Worm (Caenorhabditis elegans) whole organism, L4 larva: ENCODE data around the gene B0454.6.
A peak's percentile ranks its signal among the peaks of the same experiment; 100 is the strongest.
"Not testable (repeated sequence)": the region's sequence is repeated elsewhere in the genome, so short reads cannot be mapped to it uniquely, and the experiment has no call there.

Source experiments
- F10B5.3 ChIP-seq: sonication (generic microtip); optimal IDR thresholded peaks from 2 replicates; lab custom pipeline; 2016; ENCODE audit warnings: mild to moderate bottlenecking, missing genetic modification characterization, missing compliant biosample characterization
- F37D6.2 ChIP-seq: sonication (generic microtip); optimal IDR thresholded peaks from 2 replicates; lab custom pipeline; 2016; ENCODE audit warnings: mild to moderate bottlenecking, missing genetic modification characterization, missing compliant biosample characterization
- F44E2.7 ChIP-seq: fragments of 200-800 bp; sonication (Bioruptor generic); IDR thresholded peaks from 2 replicates; pipeline ENCODE4 v2.1.2; 2022; ENCODE audit warnings: missing genetic modification characterization, missing compliant biosample characterization
- R02D3.7 ChIP-seq: fragments of 150-350 bp; sonication (generic microtip); optimal IDR thresholded peaks from 3 replicates; lab custom pipeline; 2014; ENCODE audit warnings: missing biosample characterization, missing genetic modification characterization
- T20F7.1 ChIP-seq: fragments of 200-800 bp; sonication (Bioruptor generic); optimal IDR thresholded peaks from 2 replicates; lab custom pipeline; 2018; ENCODE audit warnings: mild to moderate bottlenecking, missing genetic modification characterization, missing compliant biosample characterization
- Y5F2A.4 ChIP-seq: fragments of 200-800 bp; sonication (Bioruptor generic); optimal IDR thresholded peaks from 2 replicates; lab custom pipeline; 2018; ENCODE audit warnings: mild to moderate bottlenecking, missing genetic modification characterization, missing compliant biosample characterization
- ZK546.5 ChIP-seq, 2 experiments: sonication (generic microtip); optimal IDR thresholded peaks; 2 replicates each; lab custom pipeline; 2017; ENCODE audit warnings: missing biosample characterization in 2 of 2, missing genetic modification characterization in 2 of 2
- aha-1 ChIP-seq: fragments of 150-350 bp; peaks from one replicate; lab custom pipeline; 2014; ENCODE audit warnings: missing biosample characterization, missing genetic modification characterization
- ama-1 ChIP-seq: fragments of 150-350 bp; optimal IDR thresholded peaks from 2 replicates; lab custom pipeline; 2014; ENCODE audit warnings: inconsistent platforms, mixed read lengths
- ceh-20 ChIP-seq: fragments of 200-800 bp; sonication (Bioruptor generic); IDR thresholded peaks from 2 replicates; pipeline ENCODE4 v1.3.6; 2022; ENCODE audit warnings: missing genetic modification reagents, missing genetic modification characterization, missing compliant biosample characterization
- ceh-44 ChIP-seq: fragments of 200-800 bp; sonication (Bioruptor generic); IDR thresholded peaks from 2 replicates; pipeline ENCODE4 v1.3.6; 2022; ENCODE audit warnings: missing genetic modification reagents, missing genetic modification characterization, missing compliant biosample characterization
- ctbp-1 ChIP-seq: fragments of 200-800 bp; sonication (Bioruptor generic); IDR thresholded peaks from 2 replicates; pipeline ENCODE4 v1.3.6; 2022; ENCODE audit warnings: missing genetic modification reagents, missing genetic modification characterization, missing compliant biosample characterization
- daf-12 ChIP-seq: fragments of 150-350 bp; optimal IDR thresholded peaks from 2 replicates; lab custom pipeline; 2014; ENCODE audit warnings: missing biosample characterization, missing genetic modification reagents, missing genetic modification characterization
- dmd-8 ChIP-seq: fragments of 200-800 bp; sonication (Bioruptor generic); IDR thresholded peaks from 2 replicates; pipeline ENCODE4 v1.3.6; 2022; ENCODE audit warnings: missing genetic modification characterization, missing compliant biosample characterization
- dpl-1 ChIP-seq: fragments of 150-350 bp; optimal IDR thresholded peaks from 2 replicates; lab custom pipeline; 2014; ENCODE audit warnings: missing biosample characterization, missing genetic modification reagents, missing genetic modification characterization
- gei-8 ChIP-seq: fragments of 200-800 bp; sonication (Bioruptor generic); optimal IDR thresholded peaks from 2 replicates; lab custom pipeline; 2018; ENCODE audit warnings: mild to moderate bottlenecking, missing genetic modification characterization, missing compliant biosample characterization
- hlh-30 ChIP-seq: sonication (generic microtip); optimal IDR thresholded peaks from 2 replicates; lab custom pipeline; 2017; ENCODE audit warnings: antibody characterized with exemption, mild to moderate bottlenecking, missing genetic modification characterization, missing compliant biosample characterization; ENCODE audit not compliant: insufficient read depth
- lim-7 ChIP-seq: fragments of 200-800 bp; sonication (Bioruptor generic); IDR thresholded peaks from 2 replicates; pipeline ENCODE4 v1.3.6; 2022; ENCODE audit warnings: missing genetic modification characterization, missing compliant biosample characterization
- lin-13 ChIP-seq: fragments of 150-350 bp; optimal IDR thresholded peaks from 2 replicates; lab custom pipeline; 2014; ENCODE audit warnings: missing biosample characterization, missing genetic modification reagents, missing genetic modification characterization
- lin-15B ChIP-seq: fragments of 150-350 bp; sonication (generic microtip); optimal IDR thresholded peaks from 3 replicates; lab custom pipeline; 2014; ENCODE audit warnings: missing biosample characterization, missing genetic modification characterization
- lin-38 ChIP-seq: fragments of 200-800 bp; sonication (Bioruptor generic); IDR thresholded peaks from 2 replicates; pipeline ENCODE4 v1.3.6; 2022; ENCODE audit warnings: missing genetic modification reagents, missing genetic modification characterization, missing compliant biosample characterization
- lsy-2 ChIP-seq, 2 experiments: fragments of 150-350 bp in 1 of 2; sonication (generic microtip) in 1 of 2; optimal IDR thresholded peaks; 2 replicates each; lab custom pipeline; 2014 to 2017; ENCODE audit warnings: missing biosample characterization in 2 of 2, missing genetic modification characterization in 2 of 2
- mes-2 ChIP-seq: sonication (generic microtip); optimal IDR thresholded peaks from 2 replicates; lab custom pipeline; 2016; ENCODE audit warnings: missing genotype, mild to moderate bottlenecking, missing genetic modification characterization, missing compliant biosample characterization; ENCODE audit not compliant: poor library complexity, severe bottlenecking
- mxl-2 ChIP-seq: fragments of 200-800 bp; sonication (Bioruptor generic); conservative IDR thresholded peaks from 2 replicates; pipeline ENCODE4 v1.3.6; 2022; ENCODE audit warnings: missing genetic modification reagents, missing genetic modification characterization, missing compliant biosample characterization
- mxl-3 ChIP-seq: fragments of 200-800 bp; sonication (Bioruptor generic); optimal IDR thresholded peaks from 2 replicates; lab custom pipeline; 2018; ENCODE audit warnings: mild to moderate bottlenecking, missing genetic modification characterization, missing compliant biosample characterization
- nhr-10 ChIP-seq: fragments of 150-350 bp; optimal IDR thresholded peaks from 2 replicates; lab custom pipeline; 2014; ENCODE audit warnings: missing biosample characterization, missing genetic modification characterization
- nhr-11 ChIP-seq: fragments of 150-350 bp; optimal IDR thresholded peaks from 2 replicates; lab custom pipeline; 2014; ENCODE audit warnings: missing biosample characterization, missing genetic modification characterization
- nhr-25 ChIP-seq: sonication (generic microtip); optimal IDR thresholded peaks from 2 replicates; lab custom pipeline; 2017; ENCODE audit warnings: missing genetic modification characterization, mild to moderate bottlenecking, missing compliant biosample characterization, antibody characterized with exemption, moderate library complexity, borderline replicate concordance; ENCODE audit not compliant: insufficient read depth
- nhr-28 ChIP-seq: fragments of 150-350 bp; optimal IDR thresholded peaks from 2 replicates; lab custom pipeline; 2014; ENCODE audit warnings: missing biosample characterization, missing genetic modification characterization
- nhr-42 ChIP-seq: fragments of 200-800 bp; sonication (Bioruptor generic); IDR thresholded peaks from 2 replicates; pipeline ENCODE4 v1.3.6; 2022; ENCODE audit warnings: missing genetic modification characterization, missing compliant biosample characterization
- nhr-48 ChIP-seq: sonication (generic microtip); optimal IDR thresholded peaks from 2 replicates; lab custom pipeline; 2016; ENCODE audit warnings: mild to moderate bottlenecking, missing genetic modification characterization, missing compliant biosample characterization
- nhr-6 ChIP-seq: fragments of 150-350 bp; optimal IDR thresholded peaks from 2 replicates; lab custom pipeline; 2014; ENCODE audit warnings: missing biosample characterization, missing genetic modification characterization
- nhr-76 ChIP-seq: fragments of 150-350 bp; optimal IDR thresholded peaks from 2 replicates; lab custom pipeline; 2014; ENCODE audit warnings: missing biosample characterization, missing genetic modification characterization
- nhr-77 ChIP-seq: fragments of 150-350 bp; optimal IDR thresholded peaks from 2 replicates; lab custom pipeline; 2014; ENCODE audit warnings: missing biosample characterization, missing genetic modification characterization
- pha-4 ChIP-seq, 2 experiments: fragments of 150-350 bp in 1 of 2; fragments of 200-800 bp in 1 of 2; sonication (Bioruptor generic) in 1 of 2; IDR thresholded peaks in 1 of 2; optimal IDR thresholded peaks in 1 of 2; 2 replicates each; pipeline versions ENCODE4 v1.3.6 to Lab custom; 2014 to 2022; ENCODE audit warnings: missing genetic modification characterization in 2 of 2, missing genetic modification reagents in 2 of 2, missing biosample characterization in 1 of 2, missing compliant biosample characterization in 1 of 2
- rbr-2 ChIP-seq: sonication (generic microtip); optimal IDR thresholded peaks from 2 replicates; lab custom pipeline; 2016; ENCODE audit warnings: missing genotype, missing genetic modification characterization, missing compliant biosample characterization
- sdz-12 ChIP-seq: fragments of 200-800 bp; sonication (Bioruptor generic); optimal IDR thresholded peaks from 2 replicates; lab custom pipeline; 2018; ENCODE audit warnings: mild to moderate bottlenecking, missing genetic modification characterization, missing compliant biosample characterization
- set-16 ChIP-seq: fragments of 200-800 bp; sonication (Bioruptor generic); IDR thresholded peaks from 2 replicates; pipeline ENCODE4 v1.3.6; 2022; ENCODE audit warnings: missing genetic modification reagents, missing genetic modification characterization, missing compliant biosample characterization
- tra-1 ChIP-seq: fragments of 200-800 bp; sonication (Bioruptor generic); IDR thresholded peaks from 2 replicates; pipeline ENCODE4 v1.3.6; 2022; ENCODE audit warnings: missing genetic modification reagents, missing genetic modification characterization, missing compliant biosample characterization
- unc-39 ChIP-seq: sonication (generic microtip); optimal IDR thresholded peaks from 2 replicates; lab custom pipeline; 2017; ENCODE audit warnings: missing biosample characterization, missing genetic modification characterization
- vab-7 ChIP-seq: fragments of 200-800 bp; sonication (Bioruptor generic); IDR thresholded peaks from 2 replicates; pipeline ENCODE4 v1.3.6; 2022; ENCODE audit warnings: missing genetic modification reagents, missing genetic modification characterization, missing compliant biosample characterization
- ztf-11 ChIP-seq: fragments of 150-350 bp; optimal IDR thresholded peaks from 2 replicates; lab custom pipeline; 2014; ENCODE audit warnings: missing biosample characterization, missing genetic modification characterization
- ztf-7 ChIP-seq: fragments of 150-350 bp; optimal IDR thresholded peaks from 2 replicates; lab custom pipeline; 2014; ENCODE audit warnings: missing biosample characterization, missing genetic modification characterization

B0454.6 gene

DNA sequence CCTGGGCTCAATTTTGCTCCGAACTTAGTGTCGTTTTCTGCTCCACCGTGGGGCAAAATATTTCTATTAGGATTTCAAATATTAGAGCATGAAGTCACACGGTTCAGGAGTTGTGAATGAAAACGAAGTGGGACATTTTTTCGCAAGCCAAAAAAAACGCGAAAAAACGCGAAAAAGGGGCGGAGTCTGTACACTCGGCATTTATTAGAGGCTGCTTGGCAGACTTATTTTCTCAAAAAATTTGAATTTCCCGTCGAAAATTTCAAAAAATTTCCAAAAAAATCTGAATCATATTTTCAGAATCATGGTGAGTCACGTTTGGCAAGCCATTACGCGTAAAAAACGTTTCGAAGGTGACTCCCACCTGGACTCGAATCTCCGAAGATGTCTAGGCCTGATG lies at the start of gene B0454.6:
B0454.6 (plus strand) TSS at position 301 of the 400 bp plus-strand sequence.
- not testable (repeated sequence) for TF ChIP-seq nhr-48 (tag; lab: Kevin White, UChicago); lin-15B (tag; lab: Kevin White, UChicago); nhr-42 (GFP tag; lab: Robert Waterston, UW)

DNA sequence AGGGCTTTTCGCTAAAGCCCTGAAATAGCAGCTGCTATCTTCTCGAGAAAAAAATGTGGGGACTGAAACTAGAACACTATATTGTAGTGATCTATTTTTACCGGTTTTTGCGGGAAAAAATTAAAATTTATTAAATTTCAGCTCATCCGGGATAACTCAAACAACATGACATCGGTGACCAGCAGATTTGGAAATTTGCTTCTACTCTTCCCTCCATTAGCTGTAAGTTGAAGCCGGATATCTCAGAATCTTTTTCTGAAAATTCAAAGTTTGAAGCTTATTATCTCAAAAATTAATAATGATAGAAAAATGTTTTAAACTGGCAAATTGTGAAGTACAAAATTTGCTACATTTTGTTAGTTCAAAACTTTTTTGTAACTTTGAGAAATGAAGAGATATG lies 48.2 kb upstream of the B0454.6 start:
- TF ChIP-seq pha-4 (GFP tag; IDR thresholded peaks at IDR 0.05; lab: Robert Waterston, UW) = no peak
- no peak for TF ChIP-seq pha-4 (tag; optimal IDR thresholded peaks at IDR 0.05; lab: Kevin White, UChicago)
- TF ChIP-seq aha-1 (tag; lab: Kevin White, UChicago) = peak; percentile 93

DNA sequence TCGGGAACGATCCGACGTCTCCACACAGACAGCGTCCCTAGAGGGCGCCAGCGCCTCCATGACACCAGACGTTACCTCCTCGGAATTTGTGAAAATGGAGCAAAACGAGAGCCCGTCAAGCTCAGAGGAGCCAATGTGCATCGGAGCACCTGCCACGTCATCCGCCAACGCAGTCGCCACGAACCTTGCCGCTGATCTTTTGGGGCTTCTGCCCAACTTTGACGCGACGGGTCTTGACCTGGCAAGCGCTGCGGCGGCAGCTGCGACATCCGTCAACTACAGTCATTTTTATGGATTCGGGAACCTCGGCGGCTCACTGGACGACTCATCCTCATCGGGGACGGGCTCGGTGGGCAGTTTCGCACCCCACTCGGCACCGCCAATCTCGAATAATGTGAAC lies 47.1 kb upstream of the B0454.6 start:
- no peak for TF ChIP-seq nhr-76
- no peak for TF ChIP-seq nhr-6
- no peak for TF ChIP-seq vab-7 (GFP tag; lab: Robert Waterston, UW)
- TF ChIP-seq set-16 (GFP tag; lab: Robert Waterston, UW) = peak; percentile 91
- no peak for TF ChIP-seq R02D3.7 (tag; lab: Kevin White, UChicago)
- no peak for TF ChIP-seq ztf-11 (tag; lab: Kevin White, UChicago)
- no peak for TF ChIP-seq ceh-44 (GFP tag; lab: Robert Waterston, UW)
- peak; percentile 16 for TF ChIP-seq aha-1 (tag; lab: Kevin White, UChicago)
- peak; percentile 16 for TF ChIP-seq sdz-12 (GFP tag; lab: Kevin White, UChicago)

DNA sequence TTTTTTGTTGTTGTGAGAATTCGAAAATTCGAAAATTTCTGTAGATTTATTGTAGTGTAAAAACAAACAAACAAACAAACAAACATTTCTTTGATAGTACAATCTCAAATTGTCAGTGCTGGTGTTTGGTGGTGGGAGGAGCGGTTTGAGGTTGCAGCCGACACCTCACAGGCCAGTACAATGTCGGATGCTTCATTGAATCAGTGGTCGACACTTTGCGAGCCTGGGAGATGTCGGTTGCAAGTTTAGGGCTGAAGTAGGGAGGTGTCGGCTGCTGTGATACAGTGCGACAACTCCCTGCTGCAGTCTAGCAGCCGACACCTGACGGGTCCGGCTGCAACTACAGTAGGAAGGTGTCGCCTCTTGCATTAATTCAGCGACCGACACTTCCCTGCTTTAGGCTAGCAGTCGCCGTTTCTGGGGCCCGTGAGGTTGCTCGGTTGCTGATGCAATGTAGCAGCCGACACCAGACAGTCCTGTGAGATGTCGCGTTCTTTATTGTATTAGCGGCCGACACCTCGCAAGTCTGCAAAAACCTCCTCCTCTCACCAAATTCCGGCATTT lies 46.6 kb upstream of the B0454.6 start:
- TF ChIP-seq lim-7 (GFP tag; lab: Robert Waterston, UW) = no peak
- TF ChIP-seq ZK546.5 (tag; optimal IDR thresholded peaks at IDR 0.05; lab: Kevin White, UChicago) = no peak
- TF ChIP-seq dmd-8 (GFP tag; lab: Robert Waterston, UW) = peak; percentile 36; the same call in 1 of the 2 replicates
- TF ChIP-seq nhr-42 (GFP tag; lab: Robert Waterston, UW) = no peak
- no peak for TF ChIP-seq dpl-1
- TF ChIP-seq pha-4 (GFP tag; IDR thresholded peaks at IDR 0.05; lab: Robert Waterston, UW) = no peak
- no peak for TF ChIP-seq pha-4 (tag; optimal IDR thresholded peaks at IDR 0.05; lab: Kevin White, UChicago)
- 0 out of 2 replicates have a peak, but pooled peaks have one; percentile 16 for TF ChIP-seq tra-1 (GFP tag; lab: Robert Waterston, UW)
- no peak for TF ChIP-seq ama-1
- no peak for TF ChIP-seq unc-39
- no peak for TF ChIP-seq nhr-77 (tag; lab: Kevin White, UChicago)
- TF ChIP-seq gei-8 (GFP tag; lab: Kevin White, UChicago) = no peak
- no peak for TF ChIP-seq T20F7.1 (GFP tag; lab: Kevin White, UChicago)
- TF ChIP-seq lin-38 (GFP tag; lab: Robert Waterston, UW) = 0 out of 2 replicates have a peak, but pooled peaks have one; percentile 9
- no peak for TF ChIP-seq ceh-20 (GFP tag; lab: Robert Waterston, UW)
- no peak for TF ChIP-seq F37D6.2 (tag; lab: Kevin White, UChicago)
- peak in 1 of 2 experiments; percentile 1 for TF ChIP-seq lsy-2 (tag; optimal IDR thresholded peaks at IDR 0.05; lab: Kevin White, UChicago)
- no peak for TF ChIP-seq nhr-11 (tag; lab: Kevin White, UChicago)
- no peak for TF ChIP-seq nhr-10 (tag; lab: Kevin White, UChicago)
- no peak for TF ChIP-seq lin-15B (tag; lab: Kevin White, UChicago)
- no peak for TF ChIP-seq nhr-28 (tag; lab: Kevin White, UChicago)
- no peak for TF ChIP-seq mxl-3 (GFP tag; lab: Kevin White, UChicago)
- TF ChIP-seq ztf-11 (tag; lab: Kevin White, UChicago) = no peak
- peak; percentile 37 for TF ChIP-seq lin-13 (GFP tag; lab: Kevin White, UChicago)
- TF ChIP-seq daf-12 (tag; lab: Kevin White, UChicago) = no peak
- TF ChIP-seq vab-7 (GFP tag; lab: Robert Waterston, UW) = no peak
- TF ChIP-seq Y5F2A.4 (GFP tag; lab: Kevin White, UChicago) = no peak
- TF ChIP-seq mes-2 (tag; lab: Kevin White, UChicago) = no peak
- no peak for TF ChIP-seq nhr-6
- TF ChIP-seq hlh-30 (tag; lab: Kevin White, UChicago) = no peak
- TF ChIP-seq ztf-7 (tag; lab: Kevin White, UChicago) = no peak
- no peak for TF ChIP-seq mxl-2 (GFP tag; lab: Robert Waterston, UW)
- TF ChIP-seq ctbp-1 = no peak
- no peak for TF ChIP-seq F44E2.7 (GFP tag; lab: Robert Waterston, UW)
- no peak for TF ChIP-seq rbr-2
- no peak for TF ChIP-seq nhr-25
- TF ChIP-seq F10B5.3 (tag; lab: Kevin White, UChicago) = no peak
- peak; percentile 61 for TF ChIP-seq set-16 (GFP tag; lab: Robert Waterston, UW)
